Fruit fly (Drosophila melanogaster) whole organism, embryonic: ENCODE measurements around the gene Pak.

Source experiments
- CG10431 ChIP-seq: fragments of 200-800 bp; sonication (Bioruptor generic); optimal IDR thresholded peaks from 3 replicates; lab custom pipeline; 2018; ENCODE audit warnings: missing biosample characterization, mild to moderate bottlenecking, missing genetic modification characterization
- CG10543 ChIP-seq: fragments of 200-800 bp; sonication (Bioruptor generic); optimal IDR thresholded peaks from 3 replicates; lab custom pipeline; 2017; ENCODE audit warnings: missing biosample characterization, mild to moderate bottlenecking, missing genetic modification characterization, moderate library complexity
- CG11695 ChIP-seq: fragments of 200-800 bp; sonication (Bioruptor generic); IDR thresholded peaks from 3 replicates; pipeline ENCODE4 v1.3.6; 2022; ENCODE audit warnings: missing biosample characterization, missing genetic modification characterization
- CG12155 ChIP-seq: fragments of 200-800 bp; sonication (Bioruptor generic); optimal IDR thresholded peaks from 3 replicates; lab custom pipeline; 2016; ENCODE audit warnings: missing biosample characterization, missing genetic modification characterization
- CG12744 ChIP-seq: fragments of 200-800 bp; sonication (Bioruptor generic); optimal IDR thresholded peaks from 2 replicates; lab custom pipeline; 2016; ENCODE audit warnings: missing biosample characterization, missing genetic modification characterization
- CG12942 ChIP-seq: fragments of 200-800 bp; sonication (Bioruptor generic); optimal IDR thresholded peaks from 3 replicates; lab custom pipeline; 2016; ENCODE audit warnings: missing biosample characterization, missing genetic modification characterization
- CG14441 ChIP-seq: fragments of 200-800 bp; sonication (Bioruptor generic); IDR thresholded peaks from 2 replicates; pipeline ENCODE4 v1.3.6; 2022; ENCODE audit warnings: missing biosample characterization, missing genetic modification characterization
- CG15011 ChIP-seq: fragments of 200-800 bp; sonication (Bioruptor generic); optimal IDR thresholded peaks from 3 replicates; lab custom pipeline; 2018; ENCODE audit warnings: missing biosample characterization, mild to moderate bottlenecking, missing genetic modification characterization
- CG15696 ChIP-seq: fragments of 200-800 bp; sonication (Bioruptor generic); optimal IDR thresholded peaks from 2 replicates; lab custom pipeline; 2019; ENCODE audit warnings: missing biosample characterization, mild to moderate bottlenecking, missing genetic modification characterization, moderate library complexity
- CG16863 ChIP-seq: fragments of 200-800 bp; sonication (Bioruptor generic); optimal IDR thresholded peaks from 3 replicates; lab custom pipeline; 2016; ENCODE audit warnings: missing biosample characterization, missing genetic modification characterization
- CG17361 ChIP-seq: fragments of 200-800 bp; sonication (Bioruptor generic); IDR thresholded peaks from 3 replicates; pipeline ENCODE4 v1.3.6; 2022; ENCODE audit warnings: missing biosample characterization, missing genetic modification characterization
- CG17912 ChIP-seq: fragments of 200-800 bp; sonication (Bioruptor generic); optimal IDR thresholded peaks from 2 replicates; lab custom pipeline; 2018; ENCODE audit warnings: missing biosample characterization, mild to moderate bottlenecking, missing genetic modification characterization
- CG2116 ChIP-seq: fragments of 200-800 bp; sonication (Bioruptor generic); optimal IDR thresholded peaks from 3 replicates; lab custom pipeline; 2018; ENCODE audit warnings: missing biosample characterization, mild to moderate bottlenecking, missing genetic modification characterization
- CG31365 ChIP-seq: fragments of 200-800 bp; sonication (Bioruptor generic); optimal IDR thresholded peaks from 2 replicates; lab custom pipeline; 2018; ENCODE audit warnings: missing biosample characterization, mild to moderate bottlenecking, missing genetic modification characterization
- CG32767 ChIP-seq: fragments of 200-800 bp; sonication (Bioruptor generic); IDR thresholded peaks from 2 replicates; pipeline ENCODE4 v1.3.6; 2022; ENCODE audit warnings: missing biosample characterization, missing genetic modification characterization
- CG34376 ChIP-seq: fragments of 200-800 bp; sonication (Bioruptor generic); optimal IDR thresholded peaks from 2 replicates; lab custom pipeline; 2018; ENCODE audit warnings: missing biosample characterization, mild to moderate bottlenecking, missing genetic modification characterization
- CG6175 ChIP-seq: fragments of 200-800 bp; sonication (Bioruptor generic); IDR thresholded peaks from 3 replicates; pipeline ENCODE4 v1.3.6; 2022; ENCODE audit warnings: missing biosample characterization, missing genetic modification characterization
- CG7357 ChIP-seq: fragments of 200-800 bp; sonication (Bioruptor generic); IDR thresholded peaks from 3 replicates; pipeline ENCODE4 v1.3.6; 2022; ENCODE audit warnings: missing biosample characterization, missing genetic modification characterization
- CG8388 ChIP-seq: fragments of 200-800 bp; sonication (Bioruptor generic); optimal IDR thresholded peaks from 2 replicates; lab custom pipeline; 2019; ENCODE audit warnings: missing biosample characterization, mild to moderate bottlenecking, missing genetic modification characterization, moderate library complexity
- CG8478 ChIP-seq: fragments of >200 bp; optimal IDR thresholded peaks from 2 replicates; lab custom pipeline; 2018
- Dbx ChIP-seq: fragments of 200-800 bp; sonication (Bioruptor generic); IDR thresholded peaks from 3 replicates; pipeline ENCODE4 v1.3.6; 2022; ENCODE audit warnings: missing biosample characterization, missing genetic modification characterization
- Doc2 ChIP-seq: fragments of 200-800 bp; sonication (Bioruptor generic); IDR thresholded peaks from 2 replicates; pipeline ENCODE4 v1.3.6; 2022; ENCODE audit warnings: missing biosample characterization, missing genetic modification characterization
- ERR ChIP-seq: fragments of 200-800 bp; sonication (Bioruptor generic); optimal IDR thresholded peaks from 2 replicates; lab custom pipeline; 2016; ENCODE audit warnings: missing biosample characterization, missing genetic modification characterization
- Elba2 ChIP-seq: fragments of 200-800 bp; sonication (Bioruptor generic); optimal IDR thresholded peaks from 3 replicates; lab custom pipeline; 2016; ENCODE audit warnings: missing biosample characterization, missing genetic modification characterization
- HLH4C ChIP-seq: fragments of 200-800 bp; sonication (Bioruptor generic); IDR thresholded peaks from 3 replicates; pipeline ENCODE4 v1.3.6; 2022; ENCODE audit warnings: missing biosample characterization, missing genetic modification characterization; ENCODE audit not compliant: partially characterized antibody
- Hsf ChIP-seq: fragments of 200-800 bp; sonication (Bioruptor generic); optimal IDR thresholded peaks from 3 replicates; lab custom pipeline; 2016; ENCODE audit warnings: missing biosample characterization, missing genetic modification characterization
- Lhr ChIP-seq: fragments of 200-800 bp; sonication (Bioruptor generic); optimal IDR thresholded peaks from 3 replicates; lab custom pipeline; 2017; ENCODE audit warnings: mild to moderate bottlenecking, missing biosample characterization, missing genetic modification reagents, missing genetic modification characterization
- MESR4 ChIP-seq: fragments of 200-800 bp; sonication (Bioruptor generic); optimal IDR thresholded peaks from 2 replicates; lab custom pipeline; 2018; ENCODE audit warnings: missing biosample characterization, mild to moderate bottlenecking, missing genetic modification characterization, moderate library complexity
- NFAT ChIP-seq: fragments of 200-800 bp; sonication (Bioruptor generic); IDR thresholded peaks from 2 replicates; pipeline ENCODE4 v1.3.6; 2022; ENCODE audit warnings: missing biosample characterization, missing genetic modification characterization
- Rx ChIP-seq: fragments of 200-800 bp; sonication (Bioruptor generic); IDR thresholded peaks from 2 replicates; pipeline ENCODE4 v1.3.6; 2022; ENCODE audit warnings: missing biosample characterization, missing genetic modification characterization
- abd-A ChIP-seq: fragments of 200-800 bp; sonication (Bioruptor generic); optimal IDR thresholded peaks from 3 replicates; lab custom pipeline; 2019; ENCODE audit warnings: missing biosample characterization, mild to moderate bottlenecking, missing genetic modification characterization, moderate library complexity
- bsh ChIP-seq, 2 experiments: fragments of 200-800 bp; sonication (Bioruptor generic); optimal IDR thresholded peaks; 2 replicates each; lab custom pipeline; 2017 to 2018; ENCODE audit warnings: mild to moderate bottlenecking in 2 of 2, missing biosample characterization in 2 of 2, missing genetic modification characterization in 2 of 2, moderate library complexity in 1 of 2
- cad ChIP-seq: fragments of >200 bp; optimal IDR thresholded peaks from 2 replicates; lab custom pipeline; 2017; ENCODE audit warnings: missing biosample characterization, missing genetic modification characterization
- dysf ChIP-seq: fragments of 200-800 bp; sonication (Bioruptor generic); IDR thresholded peaks from 3 replicates; pipeline ENCODE4 v1.3.6; 2022; ENCODE audit warnings: missing biosample characterization, missing genetic modification characterization
- fd96Cb ChIP-seq: fragments of 200-800 bp; sonication (Bioruptor generic); optimal IDR thresholded peaks from 2 replicates; lab custom pipeline; 2018; ENCODE audit warnings: missing biosample characterization, mild to moderate bottlenecking, missing genetic modification characterization, moderate library complexity
- gce ChIP-seq: fragments of 200-800 bp; sonication (Bioruptor generic); IDR thresholded peaks from 3 replicates; pipeline ENCODE4 v1.3.6; 2022; ENCODE audit warnings: missing biosample characterization, missing genetic modification characterization
- gt ChIP-seq: fragments of 200-800 bp; sonication (Bioruptor generic); IDR thresholded peaks from 2 replicates; pipeline ENCODE4 v1.3.6; 2022; ENCODE audit warnings: missing biosample characterization, missing genetic modification characterization
- ham ChIP-seq: fragments of 200-800 bp; sonication (Bioruptor generic); IDR thresholded peaks from 2 replicates; pipeline ENCODE4 v1.3.6; 2022; ENCODE audit warnings: missing biosample characterization, missing genetic modification characterization
- jumu ChIP-seq: fragments of 200-800 bp; sonication (Bioruptor generic); optimal IDR thresholded peaks from 3 replicates; lab custom pipeline; 2016; ENCODE audit warnings: missing biosample characterization, missing genetic modification characterization
- lov ChIP-seq, 2 experiments: fragments of 200-800 bp in 1 of 2; fragments of >200 bp in 1 of 2; sonication (Bioruptor generic) in 1 of 2; IDR thresholded peaks in 1 of 2; optimal IDR thresholded peaks in 1 of 2; 2 replicates in 1 of 2; 3 replicates in 1 of 2; pipeline versions ENCODE4 v1.3.6 to Lab custom; 2017 to 2022; ENCODE audit warnings: missing biosample characterization in 1 of 2, missing genetic modification characterization in 1 of 2
- sim ChIP-seq: fragments of 200-800 bp; sonication (Bioruptor generic); IDR thresholded peaks from 2 replicates; pipeline ENCODE4 v1.3.6; 2022; ENCODE audit warnings: missing biosample characterization, missing genetic modification characterization
- sima ChIP-seq: fragments of 200-800 bp; sonication (Bioruptor generic); optimal IDR thresholded peaks from 2 replicates; lab custom pipeline; 2016; ENCODE audit warnings: missing biosample characterization, missing genetic modification characterization
- sna ChIP-seq: fragments of 200-800 bp; sonication (Bioruptor generic); IDR thresholded peaks from 2 replicates; pipeline ENCODE4 v1.3.6; 2022; ENCODE audit warnings: missing biosample characterization, missing genetic modification characterization; ENCODE audit not compliant: partially characterized antibody
- tna ChIP-seq: fragments of 200-800 bp; sonication (Bioruptor generic); IDR thresholded peaks from 2 replicates; pipeline ENCODE4 v1.3.6; 2022; ENCODE audit warnings: missing biosample characterization, missing genetic modification characterization; ENCODE audit not compliant: partially characterized antibody
- toy ChIP-seq: fragments of 200-800 bp; sonication (Bioruptor generic); IDR thresholded peaks from 2 replicates; pipeline ENCODE4 v1.3.6; 2022; ENCODE audit warnings: missing biosample characterization, missing genetic modification characterization
- ttk ChIP-seq: fragments of 200-800 bp; sonication (Bioruptor generic); IDR thresholded peaks from 2 replicates; pipeline ENCODE4 v2.1.2; 2022; ENCODE audit warnings: missing biosample characterization, missing genetic modification characterization
- vnd ChIP-seq: fragments of 200-800 bp; sonication (Bioruptor generic); IDR thresholded peaks from 3 replicates; pipeline ENCODE4 v1.3.6; 2022; ENCODE audit warnings: missing biosample characterization, missing genetic modification characterization; ENCODE audit not compliant: partially characterized antibody
- vvl ChIP-seq: fragments of 200-800 bp; sonication (Bioruptor generic); IDR thresholded peaks from 2 replicates; pipeline ENCODE4 v1.3.6; 2022; ENCODE audit warnings: missing biosample characterization, missing genetic modification characterization

Gene Pak

DNA sequence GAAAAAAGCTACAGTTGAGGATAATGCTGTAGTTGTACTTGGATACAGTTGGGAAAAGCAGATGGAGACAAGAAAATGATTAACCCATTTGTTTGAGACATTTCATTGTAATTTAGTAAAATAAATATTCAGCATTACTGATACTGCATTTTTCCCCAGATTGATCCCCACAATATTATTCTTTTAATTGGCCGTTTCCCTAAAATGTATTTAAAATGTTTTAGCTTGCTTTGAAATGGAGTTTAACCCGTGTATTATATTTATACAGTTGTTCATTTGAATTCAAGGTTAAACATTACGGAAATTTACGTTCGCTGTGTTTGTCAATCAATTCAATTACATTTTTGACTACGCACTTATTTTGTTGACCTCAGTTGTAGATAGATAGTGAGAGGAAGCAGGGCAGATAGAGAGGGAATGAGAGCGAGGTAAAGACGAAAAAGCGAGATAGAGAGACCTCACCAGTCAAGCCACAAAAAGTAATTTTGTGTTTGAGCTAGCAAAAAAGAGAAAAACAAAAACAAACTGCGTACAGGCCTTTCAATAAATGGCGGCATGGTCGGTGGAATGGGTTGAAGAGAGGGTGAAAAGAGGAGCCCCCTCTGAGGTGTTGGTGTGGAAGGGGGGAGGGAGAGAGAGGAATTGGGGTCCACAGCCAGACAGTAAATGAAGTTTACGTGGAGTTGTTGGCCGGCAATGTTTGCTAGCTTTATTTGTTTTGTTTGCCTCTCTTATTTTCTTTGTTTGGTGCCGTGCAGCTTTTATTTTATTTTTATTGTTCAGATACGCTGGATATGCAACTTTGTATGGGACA lies 59.9 kb downstream of the Pak start (continued):
- TF ChIP-seq sna (no peak), CG2116 (GFP tag; lab: Kevin White, UChicago) (peak; percentile 56), Lhr (GFP tag; lab: Kevin White, UChicago) (peak; percentile 76), gce (GFP tag; lab: Robert Waterston, UW) (peak; percentile 43; the same call in 1 of the 3 replicates), CG15696 (tag; lab: Kevin White, UChicago) (peak; percentile 49), CG16863 (GFP tag; lab: Kevin White, UChicago) (peak; percentile 81), lov (optimal IDR thresholded peaks at IDR 0.05; lab: Kevin White, UChicago) (no peak), lov (GFP tag; IDR thresholded peaks at IDR 0.05; lab: Robert Waterston, UW) (0 out of 3 replicates have a peak, but pooled peaks have one; percentile 13), MESR4 (GFP tag; lab: Kevin White, UChicago) (no peak), ttk (peak; percentile 59; the same call in 1 of the 2 replicates), CG6175 (GFP tag; lab: Robert Waterston, UW) (no peak; the same call in 2 of the 3 replicates), CG14441 (GFP tag; lab: Robert Waterston, UW) (0 out of 2 replicates have a peak, but pooled peaks have one; percentile 46), CG12942 (GFP tag; lab: Kevin White, UChicago) (peak; percentile 45), CG32767 (GFP tag; lab: Robert Waterston, UW) (no peak), CG17361 (GFP tag; lab: Robert Waterston, UW) (peak; percentile 98), tna (no peak), ham (0 out of 2 replicates have a peak, but pooled peaks have one; percentile 57), CG11695 (peak; percentile 81), vvl (GFP tag; lab: Robert Waterston, UW) (peak; percentile 63), fd96Cb (tag; lab: Kevin White, UChicago) (peak; percentile 89), CG12155 (peak; percentile 83), sim (GFP tag; lab: Robert Waterston, UW) (peak; percentile 42; the same call in 1 of the 2 replicates), abd-A (tag; lab: Kevin White, UChicago) (peak; percentile 89), CG17912 (no peak), HLH4C (GFP tag; lab: Robert Waterston, UW) (no peak), CG12744 (GFP tag; lab: Kevin White, UChicago) (peak; percentile 65), CG8478 (lab: Kevin White, UChicago) (no peak), CG10543 (GFP tag; lab: Kevin White, UChicago) (peak; percentile 79), toy (no peak), dysf (GFP tag; lab: Robert Waterston, UW) (peak; percentile 83), Elba2 (GFP tag; lab: Kevin White, UChicago) (no peak), vnd (no peak), Rx (peak; percentile 40; the same call in 1 of the 2 replicates), NFAT (GFP tag; lab: Robert Waterston, UW) (no peak), ERR (GFP tag; lab: Kevin White, UChicago) (peak; percentile 41), bsh (GFP tag; optimal IDR thresholded peaks at IDR 0.05; lab: Kevin White, UChicago) (peak; percentile 51 to 84), CG7357 (peak; percentile 67), CG34376 (GFP tag; lab: Kevin White, UChicago) (peak; percentile 84), sima (peak; percentile 55), CG15011 (GFP tag; lab: Kevin White, UChicago) (peak; percentile 89), Doc2 (no peak), gt (0 out of 2 replicates have a peak, but pooled peaks have one; percentile 6), CG31365 (tag; lab: Kevin White, UChicago) (peak; percentile 51), Hsf (peak; percentile 89), jumu (GFP tag; lab: Kevin White, UChicago) (peak; percentile 68), Dbx (peak; percentile 64; the same call in 1 of the 3 replicates), cad (GFP tag; lab: Kevin White, UChicago) (no peak), CG10431 (GFP tag; lab: Kevin White, UChicago) (peak; percentile 49), CG8388 (GFP tag; lab: Kevin White, UChicago) (peak; percentile 85)
